Fruit fly (Drosophila melanogaster) S2 (cell line): Measurements from ENCODE around the gene CG5966.

Experiments
- CG8478 ChIP-seq: fragments of >200 bp; optimal IDR thresholded peaks from 2 replicates; lab custom pipeline; 2018
- CTCF ChIP-seq, 2 experiments: fragments of >200 bp; optimal IDR thresholded peaks; 2 replicates each; lab custom pipeline; 2018

dm6 chrX:5949951-5950350 lies 38.6 kb upstream of the CG5966 start, which contains the start of gene CG32755:
- TF ChIP-seq CTCF (optimal IDR thresholded peaks at IDR 0.05; lab: Kevin White, UChicago) = no peak
- TF ChIP-seq CG8478 (lab: Kevin White, UChicago) = no peak
